Worm (Caenorhabditis elegans) whole organism, young adult: ENCODE data around the gene ZK180.7.

Source experiments
- B0261.1 ChIP-seq: sonication (generic microtip); optimal IDR thresholded peaks from 2 replicates; lab custom pipeline; 2016; ENCODE audit warnings: mild to moderate bottlenecking, missing genetic modification characterization, moderate library complexity, missing compliant biosample characterization
- C17E4.6 ChIP-seq: fragments of 200-800 bp; sonication (Bioruptor generic); IDR thresholded peaks from 2 replicates; pipeline ENCODE4 v1.3.6; 2022; ENCODE audit warnings: missing genetic modification reagents, missing genetic modification characterization, missing compliant biosample characterization
- D2030.7 ChIP-seq: fragments of 200-800 bp; sonication (Bioruptor generic); IDR thresholded peaks from 2 replicates; pipeline ENCODE4 v1.3.6; 2022; ENCODE audit warnings: missing genetic modification reagents, missing genetic modification characterization, missing compliant biosample characterization
- F23B12.7 ChIP-seq: sonication (generic microtip); optimal IDR thresholded peaks from 2 replicates; lab custom pipeline; 2017; ENCODE audit warnings: missing genetic modification characterization, mild to moderate bottlenecking, missing compliant biosample characterization, antibody characterized with exemption, moderate library complexity; ENCODE audit not compliant: insufficient read depth
- F33H1.4 ChIP-seq: fragments of 200-800 bp; sonication (Bioruptor generic); IDR thresholded peaks from 2 replicates; pipeline ENCODE4 v1.3.6; 2022; ENCODE audit warnings: missing genetic modification reagents, missing genetic modification characterization, missing compliant biosample characterization
- F52B5.7 ChIP-seq: sonication (generic microtip); optimal IDR thresholded peaks from 2 replicates; lab custom pipeline; 2016; ENCODE audit warnings: mild to moderate bottlenecking, missing genetic modification characterization, missing compliant biosample characterization
- F55B11.4 ChIP-seq: sonication (generic microtip); optimal IDR thresholded peaks from 2 replicates; lab custom pipeline; 2016; ENCODE audit warnings: missing compliant biosample characterization, missing genetic modification characterization, borderline replicate concordance; ENCODE audit not compliant: insufficient read depth
- F57C9.4 ChIP-seq: sonication (generic microtip); optimal IDR thresholded peaks from 2 replicates; lab custom pipeline; 2017; ENCODE audit warnings: mild to moderate bottlenecking, missing genetic modification characterization, missing compliant biosample characterization
- K12H6.12 ChIP-seq: fragments of 200-800 bp; sonication (Bioruptor generic); optimal IDR thresholded peaks from 2 replicates; lab custom pipeline; 2018; ENCODE audit warnings: mild to moderate bottlenecking, missing genetic modification characterization, missing compliant biosample characterization
- T26A5.8 ChIP-seq: sonication (generic microtip); optimal IDR thresholded peaks from 2 replicates; lab custom pipeline; 2016; ENCODE audit warnings: missing genetic modification characterization, missing compliant biosample characterization
- Y56A3A.18 ChIP-seq: fragments of 200-800 bp; sonication (Bioruptor generic); IDR thresholded peaks from 2 replicates; pipeline ENCODE4 v1.3.6; 2022; ENCODE audit warnings: missing genetic modification reagents, missing genetic modification characterization, missing compliant biosample characterization
- ama-1 ChIP-seq, 3 experiments: fragments of 150-350 bp in 1 of 3; sonication (generic microtip) in 2 of 3; optimal IDR thresholded peaks; 2 replicates each; lab custom pipeline; 2014 to 2018; ENCODE audit warnings: missing biosample characterization in 2 of 3, missing genetic modification characterization in 2 of 3, missing genetic modification reagents in 2 of 3
- aptf-3 ChIP-seq: fragments of 200-800 bp; sonication (Bioruptor generic); IDR thresholded peaks from 2 replicates; pipeline ENCODE4 v1.3.6; 2022; ENCODE audit warnings: missing genetic modification characterization, missing compliant biosample characterization
- atf-7 ChIP-seq: sonication (generic microtip); optimal IDR thresholded peaks from 2 replicates; lab custom pipeline; 2017; ENCODE audit warnings: mild to moderate bottlenecking, missing genetic modification characterization, missing compliant biosample characterization
- athp-1 ChIP-seq: sonication (generic microtip); optimal IDR thresholded peaks from 2 replicates; lab custom pipeline; 2017; ENCODE audit warnings: mild to moderate bottlenecking, missing genetic modification characterization, missing compliant biosample characterization
- attf-3 ChIP-seq: fragments of 200-800 bp; sonication (Bioruptor generic); conservative IDR thresholded peaks from 2 replicates; pipeline ENCODE4 v1.3.6; 2022; ENCODE audit warnings: missing genetic modification reagents, missing genetic modification characterization, missing compliant biosample characterization
- ceh-40 ChIP-seq: fragments of 200-800 bp; sonication (Bioruptor generic); IDR thresholded peaks from 2 replicates; pipeline ENCODE4 v1.3.6; 2022; ENCODE audit warnings: missing genetic modification characterization, missing compliant biosample characterization
- dox-1 ChIP-seq: fragments of 200-800 bp; sonication (Bioruptor generic); IDR thresholded peaks from 2 replicates; pipeline ENCODE4 v1.3.6; 2022; ENCODE audit warnings: missing genetic modification reagents, missing genetic modification characterization, missing compliant biosample characterization
- egrh-3 ChIP-seq: fragments of 200-800 bp; sonication (Bioruptor generic); IDR thresholded peaks from 2 replicates; pipeline ENCODE4 v1.3.6; 2022; ENCODE audit warnings: missing genetic modification reagents, missing genetic modification characterization, missing compliant biosample characterization
- fkh-3 ChIP-seq: sonication (generic microtip); optimal IDR thresholded peaks from 2 replicates; lab custom pipeline; 2016; ENCODE audit warnings: mild to moderate bottlenecking, missing genetic modification characterization, missing compliant biosample characterization
- him-1 ChIP-seq: sonication (generic microtip); optimal IDR thresholded peaks from 2 replicates; lab custom pipeline; 2016; ENCODE audit warnings: missing genotype, missing genetic modification reagents, missing genetic modification characterization, missing compliant biosample characterization
- hlh-12 ChIP-seq: sonication (generic microtip); optimal IDR thresholded peaks from 2 replicates; lab custom pipeline; 2016; ENCODE audit warnings: missing genetic modification characterization, missing compliant biosample characterization
- hlh-26 ChIP-seq: fragments of 200-800 bp; sonication (Bioruptor generic); conservative IDR thresholded peaks from 2 replicates; pipeline ENCODE4 v1.3.6; 2022; ENCODE audit warnings: missing genetic modification reagents, missing genetic modification characterization, missing compliant biosample characterization
- hmg-1.2 ChIP-seq: fragments of 200-800 bp; sonication (Bioruptor generic); IDR thresholded peaks from 2 replicates; pipeline ENCODE4 v1.3.6; 2022; ENCODE audit warnings: missing genetic modification reagents, missing genetic modification characterization, missing compliant biosample characterization
- hrde-1 ChIP-seq: sonication (generic microtip); optimal IDR thresholded peaks from 2 replicates; lab custom pipeline; 2016; ENCODE audit warnings: missing genetic modification characterization, mild to moderate bottlenecking, missing compliant biosample characterization, moderate library complexity, missing genotype, missing genetic modification reagents, borderline replicate concordance
- lin-26 ChIP-seq: fragments of 200-800 bp; sonication (Bioruptor generic); IDR thresholded peaks from 2 replicates; pipeline ENCODE4 v1.3.6; 2022; ENCODE audit warnings: missing genetic modification reagents, missing genetic modification characterization, missing compliant biosample characterization
- lin-54 ChIP-seq: fragments of 200-800 bp; sonication (Bioruptor generic); optimal IDR thresholded peaks from 2 replicates; lab custom pipeline; 2018; ENCODE audit warnings: mild to moderate bottlenecking, missing genetic modification characterization, missing compliant biosample characterization
- lsl-1 ChIP-seq: fragments of 200-800 bp; sonication (Bioruptor generic); optimal IDR thresholded peaks from 2 replicates; lab custom pipeline; 2018; ENCODE audit warnings: mild to moderate bottlenecking, missing genetic modification characterization, moderate library complexity, missing compliant biosample characterization
- lsy-27 ChIP-seq: sonication (generic microtip); optimal IDR thresholded peaks from 2 replicates; lab custom pipeline; 2017; ENCODE audit warnings: missing genetic modification characterization, mild to moderate bottlenecking, missing compliant biosample characterization, antibody characterized with exemption, missing genotype, borderline replicate concordance; ENCODE audit not compliant: insufficient read depth
- madf-10 ChIP-seq: sonication (generic microtip); optimal IDR thresholded peaks from 2 replicates; lab custom pipeline; 2016; ENCODE audit warnings: mild to moderate bottlenecking, missing genetic modification characterization, missing compliant biosample characterization
- madf-6 ChIP-seq: fragments of 200-800 bp; sonication (Bioruptor generic); IDR thresholded peaks from 2 replicates; pipeline ENCODE4 v1.3.6; 2022; ENCODE audit warnings: missing genetic modification reagents, missing genetic modification characterization, missing compliant biosample characterization
- mcd-1 ChIP-seq: fragments of 200-800 bp; sonication (Bioruptor generic); IDR thresholded peaks from 2 replicates; pipeline ENCODE4 v1.3.6; 2022; ENCODE audit warnings: missing genetic modification reagents, missing genetic modification characterization, missing compliant biosample characterization
- mes-4 ChIP-seq: sonication (generic microtip); optimal IDR thresholded peaks from 2 replicates; lab custom pipeline; 2016; ENCODE audit warnings: missing genotype, missing genetic modification characterization, missing compliant biosample characterization
- pbrm-1 ChIP-seq: fragments of 200-800 bp; sonication (Bioruptor generic); IDR thresholded peaks from 2 replicates; pipeline ENCODE4 v1.3.6; 2022; ENCODE audit warnings: missing genetic modification reagents, missing genetic modification characterization, missing compliant biosample characterization
- rcor-1 ChIP-seq: fragments of 200-800 bp; sonication (Bioruptor generic); IDR thresholded peaks from 2 replicates; pipeline ENCODE4 v1.3.6; 2022; ENCODE audit warnings: missing genetic modification reagents, missing genetic modification characterization, missing compliant biosample characterization
- repo-1 ChIP-seq: sonication (generic microtip); optimal IDR thresholded peaks from 2 replicates; lab custom pipeline; 2017; ENCODE audit warnings: mild to moderate bottlenecking, missing genetic modification characterization, missing compliant biosample characterization
- rpc-1 ChIP-seq, 2 experiments: fragments of 150-350 bp in 1 of 2; sonication (generic microtip) in 1 of 2; optimal IDR thresholded peaks; 2 replicates each; lab custom pipeline; 2014 to 2018; ENCODE audit warnings: missing biosample characterization in 1 of 2, missing genetic modification characterization in 1 of 2, missing genetic modification reagents in 1 of 2, missing genotype in 1 of 2
- sea-2 ChIP-seq: fragments of 200-800 bp; sonication (Bioruptor generic); IDR thresholded peaks from 2 replicates; pipeline ENCODE4 v1.3.6; 2022; ENCODE audit warnings: missing genetic modification characterization, missing compliant biosample characterization
- snpc-1.1 ChIP-seq: sonication (generic microtip); optimal IDR thresholded peaks from 2 replicates; lab custom pipeline; 2017; ENCODE audit warnings: missing genetic modification characterization, mild to moderate bottlenecking, missing compliant biosample characterization, antibody characterized with exemption, moderate library complexity, missing genotype, missing genetic modification reagents; ENCODE audit not compliant: insufficient read depth
- snpc-3.4 ChIP-seq: sonication (generic microtip); optimal IDR thresholded peaks from 2 replicates; lab custom pipeline; 2017; ENCODE audit warnings: missing genetic modification characterization, mild to moderate bottlenecking, missing compliant biosample characterization, antibody characterized with exemption, moderate library complexity, missing genotype, missing genetic modification reagents
- snpc-4 ChIP-seq, 5 experiments: fragments of 150-350 bp in 1 of 5; sonication (generic microtip) in 4 of 5; optimal IDR thresholded peaks; 2 replicates each; lab custom pipeline; 2014 to 2018; ENCODE audit warnings: missing genetic modification characterization in 5 of 5, missing biosample characterization in 3 of 5, antibody characterized with exemption in 2 of 5, mild to moderate bottlenecking in 2 of 5, missing compliant biosample characterization in 2 of 5, missing genotype in 2 of 5, moderate library complexity in 2 of 5, missing genetic modification reagents in 1 of 5
- tbp1 ChIP-seq: fragments of 200-800 bp; sonication (Bioruptor generic); optimal IDR thresholded peaks from 2 replicates; lab custom pipeline; 2018; ENCODE audit warnings: mild to moderate bottlenecking, missing genetic modification characterization, missing compliant biosample characterization
- zfh-2 ChIP-seq: fragments of 200-800 bp; sonication (Bioruptor generic); conservative IDR thresholded peaks from 2 replicates; pipeline ENCODE4 v1.3.6; 2022; ENCODE audit warnings: missing genetic modification reagents, missing genetic modification characterization, missing compliant biosample characterization
- ztf-18 ChIP-seq: sonication (generic microtip); optimal IDR thresholded peaks from 2 replicates; lab custom pipeline; 2016; ENCODE audit warnings: missing genotype, mild to moderate bottlenecking, missing genetic modification characterization, missing compliant biosample characterization
- ztf-28 ChIP-seq: fragments of 200-800 bp; sonication (Bioruptor generic); IDR thresholded peaks from 2 replicates; pipeline ENCODE4 v1.3.6; 2022; ENCODE audit warnings: missing genetic modification reagents, missing genetic modification characterization, missing compliant biosample characterization

ZK180.7 gene

ce11 chrIV:4538672-4539071 lies 48.3 kb downstream of the ZK180.7 start:
- TF ChIP-seq mcd-1 (GFP tag; lab: Robert Waterston, UW) (peak; percentile 36; the same call in 1 of the 2 replicates), ceh-40 (GFP tag; lab: Robert Waterston, UW) (no peak), him-1 (tag; lab: Kevin White, UChicago) (peak; percentile 54), hlh-12 (tag; lab: Kevin White, UChicago) (no peak), F55B11.4 (tag; lab: Kevin White, UChicago) (no peak), Y56A3A.18 (GFP tag; lab: Robert Waterston, UW) (peak; percentile 33; the same call in 1 of the 2 replicates), pbrm-1 (GFP tag; lab: Robert Waterston, UW) (no peak), ztf-18 (tag; lab: Kevin White, UChicago) (peak; percentile 58), madf-6 (GFP tag; lab: Robert Waterston, UW) (peak; percentile 48), egrh-3 (GFP tag; lab: Robert Waterston, UW) (no peak), snpc-4 (GFP tag; optimal IDR thresholded peaks at IDR 0.05; lab: Kevin White, UChicago) (peak; percentile 88), snpc-4 (tag; optimal IDR thresholded peaks at IDR 0.05; lab: Kevin White, UChicago) (peak; percentile 88 to 96 (median 92)), atf-7 (tag; lab: Kevin White, UChicago) (no peak), F33H1.4 (peak; percentile 18; the same call in 1 of the 2 replicates), sea-2 (0 out of 2 replicates have a peak, but pooled peaks have one; percentile 55), zfh-2 (0 out of 2 replicates have a peak, but pooled peaks have one; percentile 27), lsl-1 (GFP tag; lab: Kevin White, UChicago) (peak; percentile 42), B0261.1 (tag; lab: Kevin White, UChicago) (peak; percentile 51), snpc-3.4 (tag; lab: Kevin White, UChicago) (peak; percentile 64), hrde-1 (tag; lab: Kevin White, UChicago) (no peak), D2030.7 (GFP tag; lab: Robert Waterston, UW) (peak; percentile 50; the same call in 1 of the 2 replicates), tbp1 (peak; percentile 82), F52B5.7 (tag; lab: Kevin White, UChicago) (peak; percentile 22), F23B12.7 (tag; lab: Kevin White, UChicago) (peak; percentile 7), snpc-1.1 (peak; percentile 91), hmg-1.2 (GFP tag; lab: Robert Waterston, UW) (peak; percentile 88), C17E4.6 (GFP tag; lab: Robert Waterston, UW) (no peak), dox-1 (0 out of 2 replicates have a peak, but pooled peaks have one; percentile 35), rcor-1 (GFP tag; lab: Robert Waterston, UW) (0 out of 2 replicates have a peak, but pooled peaks have one; percentile 36), lin-26 (GFP tag; lab: Robert Waterston, UW) (peak; percentile 70; the same call in 1 of the 2 replicates), ama-1 (optimal IDR thresholded peaks at IDR 0.05; lab: Kevin White, UChicago) (no peak), ama-1 (GFP tag; optimal IDR thresholded peaks at IDR 0.05; lab: Kevin White, UChicago) (peak in 1 of 2 experiments; percentile 40), lin-54 (GFP tag; lab: Kevin White, UChicago) (peak; percentile 9), rpc-1 (optimal IDR thresholded peaks at IDR 0.05; lab: Kevin White, UChicago) (peak; percentile 62), rpc-1 (tag; optimal IDR thresholded peaks at IDR 0.05; lab: Kevin White, UChicago) (peak; percentile 73), ztf-28 (GFP tag; lab: Robert Waterston, UW) (0 out of 2 replicates have a peak, but pooled peaks have one; percentile 41)

ce11 chrIV:4541195-4541594 lies 50.9 kb downstream of the ZK180.7 start:
- TF ChIP-seq ztf-28 (GFP tag; lab: Robert Waterston, UW), result no peak
- no peak for TF ChIP-seq fkh-3
- no peak for TF ChIP-seq mes-4 (tag; lab: Kevin White, UChicago)
- no peak for TF ChIP-seq T26A5.8 (tag; lab: Kevin White, UChicago)
- TF ChIP-seq attf-3, result no peak
- TF ChIP-seq athp-1 (tag; lab: Kevin White, UChicago), result no peak
- no peak for TF ChIP-seq K12H6.12 (tag; lab: Kevin White, UChicago)
- no peak for TF ChIP-seq lsy-27 (tag; lab: Kevin White, UChicago)
- TF ChIP-seq snpc-3.4 (tag; lab: Kevin White, UChicago), result no peak
- no peak for TF ChIP-seq aptf-3 (GFP tag; lab: Robert Waterston, UW)
- TF ChIP-seq F57C9.4 (tag; lab: Kevin White, UChicago), result no peak
- TF ChIP-seq repo-1 (tag; lab: Kevin White, UChicago), result no peak
- no peak for TF ChIP-seq hlh-26 (GFP tag; lab: Robert Waterston, UW)
- no peak for TF ChIP-seq madf-10
- no peak for TF ChIP-seq rcor-1 (GFP tag; lab: Robert Waterston, UW)
- TF ChIP-seq B0261.1 (tag; lab: Kevin White, UChicago), result no peak
